Fruit fly (Drosophila melanogaster): ENCODE data around the gene CG31253.

CG31253 gene

DNA sequence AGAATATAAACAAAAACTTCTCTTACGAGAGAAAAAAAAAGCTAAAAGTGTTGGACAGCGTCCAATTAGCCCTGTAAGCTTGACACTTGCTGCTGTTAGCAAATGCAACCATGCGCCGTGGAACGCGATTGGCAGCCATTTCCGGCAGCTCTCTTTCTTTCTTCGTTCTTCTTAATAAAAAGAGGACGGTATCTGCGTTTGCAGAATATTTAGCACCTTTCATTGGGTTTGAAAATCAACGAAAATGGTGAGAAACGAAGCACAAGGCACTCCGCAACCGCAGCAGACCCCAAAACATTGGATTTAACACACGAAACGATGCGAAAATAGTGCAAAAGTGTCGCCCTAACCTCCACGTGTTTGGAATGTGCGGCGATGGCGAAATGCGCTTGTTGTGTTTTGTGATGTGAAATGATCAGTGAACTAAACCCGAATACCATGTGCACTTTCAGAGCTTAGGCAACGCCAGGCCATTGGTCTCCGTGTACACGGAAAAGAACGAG lies 37.6 kb downstream of the CG31253 start, which contains the start of gene RpL4 (continued):
- TF ChIP-seq CG17186 (GFP tag; optimal IDR thresholded peaks at IDR 0.05): peak; percentile 56
- TF ChIP-seq CG34422 (GFP tag; IDR thresholded peaks at IDR 0.05): peak; percentile 79
- peak; percentile 56 for TF ChIP-seq CG7928 (GFP tag; optimal IDR thresholded peaks at IDR 0.05)
- peak; percentile 70; the same call in 2 of the 3 replicates for TF ChIP-seq so (GFP tag; IDR thresholded peaks at IDR 0.05)
- peak; percentile 35 for TF ChIP-seq ems (GFP tag; optimal IDR thresholded peaks at IDR 0.05)
- TF ChIP-seq lola (GFP tag; optimal IDR thresholded peaks at IDR 0.05): peak in 1 of 3 experiments; percentile 61
- no peak for TF ChIP-seq CG14667 (GFP tag; IDR thresholded peaks at IDR 0.05)
- TF ChIP-seq Nf-YC (tag; optimal IDR thresholded peaks at IDR 0.05): peak; percentile 38
- no peak for TF ChIP-seq CG34224 (GFP tag; IDR thresholded peaks at IDR 0.05; ENCODE audit: partially characterized antibody)
- peak; percentile 25 for TF ChIP-seq pros (GFP tag; optimal IDR thresholded peaks at IDR 0.05)
- TF ChIP-seq Adf1 (GFP tag; IDR thresholded peaks at IDR 0.05): no peak
- peak; percentile 41 for TF ChIP-seq fu2 (GFP tag; optimal IDR thresholded peaks at IDR 0.05)
- peak; percentile 71 for TF ChIP-seq toy (GFP tag; IDR thresholded peaks at IDR 0.05)
- peak; percentile 68 for TF ChIP-seq her (GFP tag; optimal IDR thresholded peaks at IDR 0.05)
- no peak for TF ChIP-seq tap (tag; optimal IDR thresholded peaks at IDR 0.05)
- peak; percentile 82 for TF ChIP-seq CrebB (tag; optimal IDR thresholded peaks at IDR 0.05)
- peak; percentile 54 for TF ChIP-seq CG12299 (tag; optimal IDR thresholded peaks at IDR 0.05)
- TF ChIP-seq Sry-β (GFP tag; optimal IDR thresholded peaks at IDR 0.05): peak; percentile 88
- TF ChIP-seq sim (GFP tag; IDR thresholded peaks at IDR 0.05): peak; percentile 67; the same call in 1 of the 2 replicates
- peak; percentile 94 for TF ChIP-seq Hmr (GFP tag; optimal IDR thresholded peaks at IDR 0.05)
- TF ChIP-seq Gsc (GFP tag; IDR thresholded peaks at IDR 0.05): no peak
- peak; percentile 74 for TF ChIP-seq CG11696 (GFP tag; IDR thresholded peaks at IDR 0.05)
- peak; percentile 53 for TF ChIP-seq Dek (tag; optimal IDR thresholded peaks at IDR 0.05)
- TF ChIP-seq emc (GFP tag; optimal IDR thresholded peaks at IDR 0.05): peak; percentile 66
- TF ChIP-seq Neu2 (GFP tag; optimal IDR thresholded peaks at IDR 0.05; ENCODE audit: borderline replicate concordance): no peak
- peak; percentile 73 for TF ChIP-seq CG17359 (tag; optimal IDR thresholded peaks at IDR 0.05)
- TF ChIP-seq Dip2 (GFP tag; IDR thresholded peaks at IDR 0.05): no peak
- peak; percentile 48; the same call in 1 of the 2 replicates for TF ChIP-seq MBD-R2 (GFP tag; IDR thresholded peaks at IDR 0.05)
- TF ChIP-seq Bdp1 (GFP tag; optimal IDR thresholded peaks at IDR 0.05): peak; percentile 66
- TF ChIP-seq CG1233 (GFP tag; optimal IDR thresholded peaks at IDR 0.05): peak; percentile 92
- peak; percentile 48 for TF ChIP-seq CG10462 (GFP tag; optimal IDR thresholded peaks at IDR 0.05)
- peak; percentile 91 for TF ChIP-seq zfh1 (GFP tag; IDR thresholded peaks at IDR 0.05)
- no peak for TF ChIP-seq Doc2 (GFP tag; IDR thresholded peaks at IDR 0.05)
- TF ChIP-seq Scr (GFP tag; IDR thresholded peaks at IDR 0.05; ENCODE audit: partially characterized antibody): peak; percentile 38; the same call in 1 of the 2 replicates
- TF ChIP-seq CG13775 (GFP tag; optimal IDR thresholded peaks at IDR 0.05): peak; percentile 95
- TF ChIP-seq CG2199 (GFP tag; IDR thresholded peaks at IDR 0.05): no peak
- TF ChIP-seq Aef1 (GFP tag; IDR thresholded peaks at IDR 0.05): 0 out of 3 replicates have a peak, but pooled peaks have one; percentile 21
- TF ChIP-seq caup (GFP tag; optimal IDR thresholded peaks at IDR 0.05; ENCODE audit: severe bottlenecking): peak; percentile 96
- TF ChIP-seq kah (GFP tag; optimal IDR thresholded peaks at IDR 0.05): peak; percentile 75
- no peak for TF ChIP-seq ssp (GFP tag; IDR thresholded peaks at IDR 0.05)
- peak; percentile 95 for TF ChIP-seq CG7987 (GFP tag; optimal IDR thresholded peaks at IDR 0.05)
- TF ChIP-seq maf-S (GFP tag; optimal IDR thresholded peaks at IDR 0.05): peak; percentile 56
- peak; percentile 85 for TF ChIP-seq CG4707 (GFP tag; optimal IDR thresholded peaks at IDR 0.05)
- no peak for TF ChIP-seq z (GFP tag; IDR thresholded peaks at IDR 0.05)
- TF ChIP-seq ap (GFP tag; IDR thresholded peaks at IDR 0.05): peak; percentile 76
- peak; percentile 77 for TF ChIP-seq Rx (GFP tag; IDR thresholded peaks at IDR 0.05)
- peak; percentile 87 for TF ChIP-seq wek (GFP tag; optimal IDR thresholded peaks at IDR 0.05)
- peak; percentile 93 for TF ChIP-seq CG9727 (GFP tag; optimal IDR thresholded peaks at IDR 0.05)
- peak; percentile 44 for TF ChIP-seq zfh2 (GFP tag; optimal IDR thresholded peaks at IDR 0.05)
- TF ChIP-seq ttk (GFP tag; IDR thresholded peaks at IDR 0.05): peak; percentile 70; the same call in 1 of the 2 replicates
